Worm (Caenorhabditis elegans) whole organism, late embryonic: ENCODE data around the gene srd-10.
"Not testable (repeated sequence)": the region's sequence is repeated elsewhere in the genome, so short reads cannot be mapped to it uniquely, and the experiment has no call there.

Experiments
- C08G9.2 ChIP-seq: sonication (generic microtip); optimal IDR thresholded peaks from 2 replicates; lab custom pipeline; 2016; ENCODE audit warnings: mild to moderate bottlenecking, missing genetic modification characterization, moderate library complexity, missing compliant biosample characterization
- C38D4.7 ChIP-seq: fragments of 200-800 bp; sonication (Bioruptor generic); optimal IDR thresholded peaks from 2 replicates; lab custom pipeline; 2018; ENCODE audit warnings: mild to moderate bottlenecking, missing genetic modification characterization, moderate library complexity, missing compliant biosample characterization
- K02D7.2 ChIP-seq: sonication (generic microtip); optimal IDR thresholded peaks from 2 replicates; lab custom pipeline; 2017; ENCODE audit warnings: mild to moderate bottlenecking, missing genetic modification characterization, missing compliant biosample characterization
- K09A11.1 ChIP-seq: sonication (generic microtip); optimal IDR thresholded peaks from 2 replicates; lab custom pipeline; 2017; ENCODE audit warnings: antibody characterized with exemption, mild to moderate bottlenecking, missing genetic modification characterization, missing compliant biosample characterization; ENCODE audit not compliant: insufficient read depth
- T23F11.4 ChIP-seq: fragments of 200-800 bp; sonication (Bioruptor generic); optimal IDR thresholded peaks from 2 replicates; lab custom pipeline; 2018; ENCODE audit warnings: mild to moderate bottlenecking, missing genetic modification characterization, missing compliant biosample characterization
- Y22D7AL.16 ChIP-seq: sonication (generic microtip); optimal IDR thresholded peaks from 2 replicates; lab custom pipeline; 2016; ENCODE audit warnings: missing genetic modification characterization, missing compliant biosample characterization
- ceh-2 ChIP-seq: sonication (generic microtip); optimal IDR thresholded peaks from 2 replicates; lab custom pipeline; 2016; ENCODE audit warnings: missing genotype, missing genetic modification characterization, missing compliant biosample characterization
- ceh-22 ChIP-seq: sonication (generic microtip); optimal IDR thresholded peaks from 2 replicates; lab custom pipeline; 2017; ENCODE audit warnings: missing biosample characterization, missing genetic modification characterization
- ceh-31 ChIP-seq: sonication (generic microtip); optimal IDR thresholded peaks from 2 replicates; lab custom pipeline; 2016; ENCODE audit warnings: missing genetic modification characterization, missing compliant biosample characterization
- ceh-34 ChIP-seq: sonication (generic microtip); optimal IDR thresholded peaks from 2 replicates; lab custom pipeline; 2016; ENCODE audit warnings: mild to moderate bottlenecking, missing genetic modification characterization, missing compliant biosample characterization
- ceh-48 ChIP-seq: sonication (generic microtip); optimal IDR thresholded peaks from 2 replicates; lab custom pipeline; 2016; ENCODE audit warnings: missing genetic modification characterization, inconsistent platforms, missing compliant biosample characterization
- ceh-9 ChIP-seq: sonication (generic microtip); optimal IDR thresholded peaks from 2 replicates; lab custom pipeline; 2016; ENCODE audit warnings: mild to moderate bottlenecking, missing genetic modification characterization, inconsistent platforms, missing compliant biosample characterization
- dmd-4 ChIP-seq: sonication (generic microtip); optimal IDR thresholded peaks from 2 replicates; lab custom pipeline; 2016; ENCODE audit warnings: borderline replicate concordance, missing genetic modification characterization, missing compliant biosample characterization
- dve-1 ChIP-seq: sonication (generic microtip); optimal IDR thresholded peaks from 2 replicates; lab custom pipeline; 2017; ENCODE audit warnings: antibody characterized with exemption, mild to moderate bottlenecking, missing genetic modification characterization, missing compliant biosample characterization
- elt-4 ChIP-seq: sonication (generic microtip); optimal IDR thresholded peaks from 2 replicates; lab custom pipeline; 2016; ENCODE audit warnings: missing genetic modification characterization, missing compliant biosample characterization
- ets-4 ChIP-seq: sonication (generic microtip); optimal IDR thresholded peaks from 2 replicates; lab custom pipeline; 2016; ENCODE audit warnings: missing genetic modification characterization, missing compliant biosample characterization
- fkh-10 ChIP-seq: fragments of 150-350 bp; optimal IDR thresholded peaks from 2 replicates; lab custom pipeline; 2014; ENCODE audit warnings: missing biosample characterization, missing genetic modification reagents, missing genetic modification characterization
- fkh-6 ChIP-seq: sonication (generic microtip); optimal IDR thresholded peaks from 2 replicates; lab custom pipeline; 2016; ENCODE audit warnings: missing genetic modification characterization, missing compliant biosample characterization
- hlh-13 ChIP-seq: fragments of 200-800 bp; sonication (Bioruptor generic); optimal IDR thresholded peaks from 2 replicates; lab custom pipeline; 2018; ENCODE audit warnings: mild to moderate bottlenecking, missing genetic modification characterization, missing compliant biosample characterization
- hlh-15 ChIP-seq: sonication (generic microtip); optimal IDR thresholded peaks from 2 replicates; lab custom pipeline; 2016; ENCODE audit warnings: missing genetic modification characterization, missing compliant biosample characterization
- hlh-6 ChIP-seq: sonication (generic microtip); optimal IDR thresholded peaks from 2 replicates; lab custom pipeline; 2016; ENCODE audit warnings: missing genotype, missing genetic modification characterization, missing compliant biosample characterization
- hlh-8 ChIP-seq: sonication (generic microtip); optimal IDR thresholded peaks from 2 replicates; lab custom pipeline; 2016; ENCODE audit warnings: missing genotype, missing genetic modification characterization, missing compliant biosample characterization
- lim-6 ChIP-seq: sonication (generic microtip); optimal IDR thresholded peaks from 2 replicates; lab custom pipeline; 2016; ENCODE audit warnings: missing genetic modification characterization, missing compliant biosample characterization
- madf-2 ChIP-seq: sonication (generic microtip); optimal IDR thresholded peaks from 2 replicates; lab custom pipeline; 2017; ENCODE audit warnings: missing genetic modification characterization, missing compliant biosample characterization
- nfya-1 ChIP-seq: sonication (generic microtip); optimal IDR thresholded peaks from 2 replicates; lab custom pipeline; 2017; ENCODE audit warnings: missing genetic modification characterization, mild to moderate bottlenecking, missing compliant biosample characterization, antibody characterized with exemption, moderate library complexity
- nhr-232 ChIP-seq: sonication (generic microtip); optimal IDR thresholded peaks from 2 replicates; lab custom pipeline; 2016; ENCODE audit warnings: missing genetic modification characterization, missing compliant biosample characterization
- npax-4 ChIP-seq: sonication (generic microtip); optimal IDR thresholded peaks from 2 replicates; lab custom pipeline; 2016; ENCODE audit warnings: missing genetic modification characterization, missing compliant biosample characterization
- odd-2 ChIP-seq: sonication (generic microtip); optimal IDR thresholded peaks from 2 replicates; lab custom pipeline; 2017; ENCODE audit warnings: antibody characterized with exemption, mild to moderate bottlenecking, missing genetic modification characterization, missing compliant biosample characterization
- pat-9 ChIP-seq: fragments of 200-800 bp; sonication (Bioruptor generic); optimal IDR thresholded peaks from 2 replicates; lab custom pipeline; 2018; ENCODE audit warnings: mild to moderate bottlenecking, missing genetic modification characterization, moderate library complexity, missing compliant biosample characterization
- pax-1 ChIP-seq: fragments of 150-350 bp; optimal IDR thresholded peaks from 2 replicates; lab custom pipeline; 2014; ENCODE audit warnings: missing biosample characterization, missing genetic modification characterization
- pha-4 ChIP-seq: fragments of 150-350 bp; optimal IDR thresholded peaks from 2 replicates; lab custom pipeline; 2018; ENCODE audit warnings: missing biosample characterization, missing genetic modification reagents, missing genetic modification characterization
- pros-1 ChIP-seq: fragments of 150-350 bp; optimal IDR thresholded peaks from 2 replicates; lab custom pipeline; 2014; ENCODE audit warnings: missing biosample characterization, missing genetic modification reagents, missing genetic modification characterization
- ref-2 ChIP-seq: sonication (generic microtip); optimal IDR thresholded peaks from 2 replicates; lab custom pipeline; 2016; ENCODE audit warnings: missing genetic modification characterization, missing compliant biosample characterization
- rnt-1 ChIP-seq: sonication (generic microtip); optimal IDR thresholded peaks from 2 replicates; lab custom pipeline; 2016; ENCODE audit warnings: missing genetic modification characterization, missing compliant biosample characterization
- sox-2 ChIP-seq: fragments of 200-800 bp; sonication (Bioruptor generic); IDR thresholded peaks from 2 replicates; pipeline ENCODE4 v1.3.6; 2022; ENCODE audit warnings: missing genetic modification reagents, missing genetic modification characterization, missing compliant biosample characterization
- syd-9 ChIP-seq: sonication (generic microtip); optimal IDR thresholded peaks from 2 replicates; lab custom pipeline; 2016; ENCODE audit warnings: mild to moderate bottlenecking, missing genetic modification characterization, moderate library complexity, missing compliant biosample characterization
- tbx-7 ChIP-seq: sonication (generic microtip); optimal IDR thresholded peaks from 2 replicates; lab custom pipeline; 2016; ENCODE audit warnings: missing genotype, missing genetic modification characterization, missing compliant biosample characterization
- unc-42 ChIP-seq: sonication (generic microtip); optimal IDR thresholded peaks from 2 replicates; lab custom pipeline; 2016; ENCODE audit warnings: missing genotype, missing genetic modification characterization, missing compliant biosample characterization
- unc-55 ChIP-seq: sonication (generic microtip); optimal IDR thresholded peaks from 2 replicates; lab custom pipeline; 2017; ENCODE audit warnings: missing biosample characterization, missing genetic modification reagents, missing genetic modification characterization
- unc-86 ChIP-seq: sonication (generic microtip); optimal IDR thresholded peaks from 2 replicates; lab custom pipeline; 2016; ENCODE audit warnings: missing genetic modification characterization, missing compliant biosample characterization
- ztf-16 ChIP-seq: sonication (generic microtip); optimal IDR thresholded peaks from 2 replicates; lab custom pipeline; 2017; ENCODE audit warnings: missing genetic modification characterization, missing compliant biosample characterization

srd-10 gene

ce11 chrIV:13584646-13585045 is 9.8 kb downstream of the srd-10 start, which contains the start of gene sru-11:
sru-11 (plus strand) TSS chrIV:13584946.
- TF ChIP-seq madf-2 (tag; lab: Kevin White, UChicago) (no peak), C08G9.2 (tag; lab: Kevin White, UChicago) (no peak), ceh-22 (tag; lab: Kevin White, UChicago) (no peak), ceh-34 (tag; lab: Kevin White, UChicago) (no peak), Y22D7AL.16 (tag; lab: Kevin White, UChicago) (no peak), nhr-232 (tag; lab: Kevin White, UChicago) (no peak), lim-6 (tag; lab: Kevin White, UChicago) (no peak), fkh-6 (tag; lab: Kevin White, UChicago) (no peak), unc-42 (tag; lab: Kevin White, UChicago) (no peak), fkh-10 (GFP tag; lab: Kevin White, UChicago) (no peak), T23F11.4 (GFP tag; lab: Kevin White, UChicago) (no peak), elt-4 (no peak), unc-55 (GFP tag; lab: Kevin White, UChicago) (no peak), K02D7.2 (no peak), ceh-48 (no peak), C38D4.7 (no peak), ceh-31 (tag; lab: Kevin White, UChicago) (no peak), ceh-2 (tag; lab: Kevin White, UChicago) (no peak), ets-4 (tag; lab: Kevin White, UChicago) (no peak), hlh-8 (tag; lab: Kevin White, UChicago) (no peak)

- TF ChIP-seq rnt-1 (tag; lab: Kevin White, UChicago) (no peak), sox-2 (no peak), syd-9 (tag; lab: Kevin White, UChicago) (no peak), hlh-13 (GFP tag; lab: Kevin White, UChicago) (no peak), pros-1 (tag; lab: Kevin White, UChicago) (no peak), npax-4 (tag; lab: Kevin White, UChicago) (no peak), unc-86 (tag; lab: Kevin White, UChicago) (no peak)
Observed at ce11 chrIV:13587175-13587574, 12.3 kb downstream of the srd-10 start, which contains the start of gene Y45F10B.12. Y45F10B.12 (plus strand) TSS chrIV:13587475.

ce11 chrIV:13588544-13589043 is 13.8 kb downstream of the srd-10 start, which contains the start of gene sru-9:
sru-9 (plus strand) TSS chrIV:13588993.
- not testable (repeated sequence) for TF ChIP-seq ztf-16 (tag; lab: Kevin White, UChicago); rnt-1 (tag; lab: Kevin White, UChicago); dve-1

- no peak for TF ChIP-seq elt-4
- no peak for TF ChIP-seq hlh-8 (tag; lab: Kevin White, UChicago)
- no peak for TF ChIP-seq syd-9 (tag; lab: Kevin White, UChicago)
- no peak for TF ChIP-seq odd-2 (tag; lab: Kevin White, UChicago)
- TF ChIP-seq ceh-34 (tag; lab: Kevin White, UChicago): no peak
- TF ChIP-seq rnt-1 (tag; lab: Kevin White, UChicago): no peak
- no peak for TF ChIP-seq ztf-16 (tag; lab: Kevin White, UChicago)
- no peak for TF ChIP-seq pha-4 (tag; lab: Kevin White, UChicago)
- no peak for TF ChIP-seq pax-1 (tag; lab: Kevin White, UChicago)
- TF ChIP-seq dmd-4 (tag; lab: Kevin White, UChicago): no peak
- TF ChIP-seq ceh-31 (tag; lab: Kevin White, UChicago): no peak
- no peak for TF ChIP-seq hlh-6 (tag; lab: Kevin White, UChicago)
Observed at ce11 chrIV:13591645-13592044, 16.8 kb downstream of the srd-10 start, which contains the start of gene tsp-5. tsp-5 (minus strand) TSS chrIV:13591745.

ce11 chrIV:13593351-13593750 is 18.5 kb downstream of the srd-10 start, which contains the start of gene Y45F10B.3:
Y45F10B.3 (plus strand) TSS chrIV:13593651.
- TF ChIP-seq C38D4.7 (no peak), ceh-9 (tag; lab: Kevin White, UChicago) (no peak), hlh-15 (tag; lab: Kevin White, UChicago) (no peak), ref-2 (tag; lab: Kevin White, UChicago) (no peak), K09A11.1 (tag; lab: Kevin White, UChicago) (no peak), pat-9 (tag; lab: Kevin White, UChicago) (no peak), tbx-7 (tag; lab: Kevin White, UChicago) (no peak), nfya-1 (tag; lab: Kevin White, UChicago) (no peak), madf-2 (tag; lab: Kevin White, UChicago) (no peak)
- TF ChIP-seq, all 69 proteins: peak for 0
